Fruit fly (Drosophila melanogaster) whole organism: ENCODE measurements around the gene CG11726.

Source experiments
- CG8478 ChIP-seq: fragments of >200 bp; optimal IDR thresholded peaks from 2 replicates; lab custom pipeline; 2018; ENCODE audit warnings: inconsistent platforms
- Dll ChIP-seq: fragments of >200 bp; optimal IDR thresholded peaks from 2 replicates; lab custom pipeline; 2017
- EcR ChIP-seq, 2 experiments: fragments of >200 bp; optimal IDR thresholded peaks; 2 replicates each; lab custom pipeline; 2017; ENCODE audit warnings: missing biosample characterization in 2 of 2, missing genetic modification characterization in 2 of 2, missing genetic modification reagents in 2 of 2
- pan ChIP-seq: fragments of >200 bp; optimal IDR thresholded peaks from 2 replicates; lab custom pipeline; 2017
- psq ChIP-seq: fragments of >200 bp; optimal IDR thresholded peaks from 2 replicates; lab custom pipeline; 2017
- usp ChIP-seq: fragments of >200 bp; optimal IDR thresholded peaks from 2 replicates; lab custom pipeline; 2017; ENCODE audit warnings: missing biosample characterization, missing genetic modification characterization, mixed read lengths

Gene CG11726

DNA sequence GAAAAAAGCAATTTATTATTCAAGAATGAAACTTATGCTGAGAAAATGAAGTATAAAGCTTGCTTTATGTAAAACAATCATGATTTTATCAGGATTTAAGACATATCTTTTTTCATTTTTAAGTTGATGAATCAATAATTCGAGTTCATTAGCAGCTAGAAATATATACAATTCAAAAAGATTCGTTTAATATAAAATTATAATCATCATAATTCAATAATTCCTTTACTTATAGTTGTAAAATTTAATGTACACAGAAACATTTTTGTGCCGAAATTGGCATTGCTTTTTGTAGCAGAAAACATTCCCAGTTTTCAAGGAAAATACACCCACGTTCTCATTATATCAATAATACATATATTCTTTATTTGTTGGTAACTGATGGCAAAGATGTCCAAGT is at the start of gene CG11726:
Gene CG11726 (plus strand): TSS at position 301 of the 400 bp plus-strand sequence.
- no peak for TF ChIP-seq usp (GFP tag; lab: Kevin White, UChicago)

dm6 chr3L:11345536-11345935 is 49.0 kb upstream of the CG11726 start:
- TF ChIP-seq CG8478 (no peak), usp (GFP tag; lab: Kevin White, UChicago) (no peak), pan (lab: Kevin White, UChicago) (no peak), EcR (GFP tag; optimal IDR thresholded peaks at IDR 0.05; lab: Kevin White, UChicago) (no peak), Dll (lab: Kevin White, UChicago) (no peak), psq (lab: Kevin White, UChicago) (no peak)

DNA sequence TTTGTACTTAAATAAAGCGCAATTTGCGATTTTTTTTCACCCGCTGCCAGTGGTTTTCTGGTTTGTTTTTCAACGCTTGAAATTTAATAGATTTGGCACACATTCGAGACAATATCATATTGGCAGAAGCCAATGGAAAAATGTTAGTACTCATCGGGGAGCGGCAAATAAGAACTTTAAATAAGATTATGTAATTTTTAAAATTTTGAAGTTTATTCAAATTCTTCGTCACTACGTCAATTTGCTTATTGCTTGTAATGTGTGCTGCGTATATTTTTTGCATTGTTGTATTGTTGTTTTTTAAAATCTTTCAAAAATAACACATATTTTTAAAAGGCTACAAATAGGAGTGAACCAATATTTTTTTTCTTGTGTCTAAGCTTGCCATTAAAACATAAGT is 47.5 kb upstream of the CG11726 start:
- no peak for TF ChIP-seq Dll (lab: Kevin White, UChicago)
- no peak for TF ChIP-seq usp (GFP tag; lab: Kevin White, UChicago)
- no peak for TF ChIP-seq CG8478
- TF ChIP-seq pan (lab: Kevin White, UChicago): no peak
- no peak for TF ChIP-seq psq (lab: Kevin White, UChicago)
- no peak for TF ChIP-seq EcR (GFP tag; optimal IDR thresholded peaks at IDR 0.05; lab: Kevin White, UChicago)

- TF ChIP-seq usp (GFP tag; lab: Kevin White, UChicago) (no peak), EcR (GFP tag; optimal IDR thresholded peaks at IDR 0.05; lab: Kevin White, UChicago) (no peak), pan (lab: Kevin White, UChicago) (no peak), CG8478 (no peak)
These were observed 45.3 kb upstream of the CG11726 start for dm6 chr3L:11348971-11349907.

dm6 chr3L:11349908-11350405 is 44.5 kb upstream of the CG11726 start:
- TF ChIP-seq CG8478 (no peak), usp (GFP tag; lab: Kevin White, UChicago) (no peak), psq (lab: Kevin White, UChicago) (no peak), EcR (GFP tag; optimal IDR thresholded peaks at IDR 0.05; lab: Kevin White, UChicago) (no peak), Dll (lab: Kevin White, UChicago) (no peak), pan (lab: Kevin White, UChicago) (no peak)

DNA sequence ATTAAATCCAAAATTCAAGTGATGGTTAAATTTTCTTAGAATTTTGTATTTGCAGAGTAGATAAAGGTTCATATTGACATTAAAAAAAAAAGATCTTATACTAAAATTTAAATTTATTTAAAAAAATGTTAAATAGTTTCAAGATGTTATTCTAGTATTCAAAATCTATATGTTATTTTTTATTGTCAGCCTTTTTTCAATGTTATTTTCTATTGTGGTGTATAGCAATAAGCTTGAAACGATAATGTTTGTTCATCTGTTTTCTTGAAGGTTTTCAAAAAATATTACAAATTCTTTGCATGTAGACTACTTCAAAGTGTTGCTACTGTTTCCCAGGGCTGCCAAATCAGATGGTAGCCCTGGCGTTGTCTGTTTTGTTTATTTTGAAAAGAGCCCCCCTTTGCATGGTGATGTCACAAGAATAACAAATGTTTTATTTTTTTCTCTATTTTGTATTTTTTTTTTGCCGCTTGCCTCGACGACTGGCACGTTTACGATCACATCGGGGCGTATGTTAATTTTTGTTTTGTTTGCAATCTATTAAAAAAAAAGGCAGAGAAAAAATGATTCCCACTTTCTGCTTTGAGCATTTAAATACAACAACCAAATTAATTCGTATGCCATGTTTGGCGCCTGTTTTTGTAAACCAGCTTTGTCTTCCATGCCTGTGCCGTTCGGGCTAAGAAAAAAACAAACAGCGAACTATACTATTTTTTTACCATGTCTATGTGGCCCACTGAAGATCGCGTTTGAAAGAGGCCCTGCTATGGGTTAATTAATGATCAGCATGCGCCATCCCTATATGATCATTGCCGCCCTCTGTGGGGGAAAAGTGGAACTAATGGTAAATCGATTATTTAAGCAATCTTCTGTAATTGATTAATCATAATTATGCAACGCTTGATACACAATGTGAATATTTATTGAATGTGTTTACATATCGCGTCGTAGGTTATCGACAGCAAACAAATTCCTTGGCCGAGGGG is 43.5 kb upstream of the CG11726 start:
- TF ChIP-seq usp (GFP tag; lab: Kevin White, UChicago) (no peak), Dll (lab: Kevin White, UChicago) (no peak), psq (lab: Kevin White, UChicago) (no peak), CG8478 (no peak), EcR (GFP tag; optimal IDR thresholded peaks at IDR 0.05; lab: Kevin White, UChicago) (no peak), pan (lab: Kevin White, UChicago) (no peak)

DNA sequence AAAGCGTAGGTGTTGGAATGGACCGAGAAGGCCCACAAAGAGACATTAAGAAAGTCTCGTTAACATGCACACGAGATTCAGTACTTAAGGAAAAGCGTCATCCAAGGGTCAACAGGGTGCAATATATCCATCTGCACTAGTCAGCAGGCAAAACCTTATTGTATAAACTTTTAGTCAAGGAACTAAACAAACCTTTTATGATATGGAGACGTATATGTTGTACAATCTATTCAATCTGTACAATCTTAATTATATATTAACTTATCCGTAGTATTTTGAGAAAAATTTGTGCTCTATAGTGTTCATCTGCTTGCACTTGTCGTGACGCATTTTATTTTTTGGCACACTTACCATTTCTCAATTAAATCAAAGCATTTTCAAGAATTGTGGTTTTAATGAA is 42.8 kb upstream of the CG11726 start:
- TF ChIP-seq Dll (lab: Kevin White, UChicago): no peak
- no peak for TF ChIP-seq pan (lab: Kevin White, UChicago)
- TF ChIP-seq CG8478: no peak
- TF ChIP-seq usp (GFP tag; lab: Kevin White, UChicago): no peak
- TF ChIP-seq psq (lab: Kevin White, UChicago): no peak
- TF ChIP-seq EcR (GFP tag; optimal IDR thresholded peaks at IDR 0.05; lab: Kevin White, UChicago): no peak

- TF ChIP-seq Dll (lab: Kevin White, UChicago): no peak
- no peak for TF ChIP-seq EcR (GFP tag; optimal IDR thresholded peaks at IDR 0.05; lab: Kevin White, UChicago)
- no peak for TF ChIP-seq psq (lab: Kevin White, UChicago)
- TF ChIP-seq CG8478: no peak
- TF ChIP-seq usp (GFP tag; lab: Kevin White, UChicago): no peak
- no peak for TF ChIP-seq pan (lab: Kevin White, UChicago)
These were observed 41.5 kb upstream of the CG11726 start for dm6 chr3L:11353002-11353401.

DNA sequence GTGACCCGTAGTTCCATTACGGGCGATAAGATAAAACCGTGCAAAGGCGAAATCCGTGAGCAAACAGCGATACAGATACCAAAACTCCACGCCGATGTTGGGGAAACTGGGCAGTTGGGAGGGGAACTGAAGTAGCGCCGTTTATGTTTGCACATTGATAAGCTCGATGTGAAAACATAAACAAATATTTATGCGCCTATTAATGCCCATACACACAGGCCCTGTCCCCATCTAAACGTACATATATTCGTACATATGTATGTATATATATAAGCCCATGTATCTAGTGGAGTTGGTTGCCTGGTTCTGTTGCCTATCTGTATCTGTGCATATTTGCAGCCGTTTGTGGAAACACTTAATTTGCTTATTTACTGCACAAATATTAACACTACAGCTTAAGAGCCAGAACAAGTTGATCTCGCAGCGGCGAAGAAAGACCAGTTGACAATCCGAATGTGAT is 40.2 kb upstream of the CG11726 start:
- peak in 1 of 2 experiments; percentile 9 for TF ChIP-seq EcR (GFP tag; optimal IDR thresholded peaks at IDR 0.05; lab: Kevin White, UChicago)
- no peak for TF ChIP-seq psq (lab: Kevin White, UChicago)
- TF ChIP-seq pan (lab: Kevin White, UChicago): no peak
- TF ChIP-seq Dll (lab: Kevin White, UChicago): no peak

DNA sequence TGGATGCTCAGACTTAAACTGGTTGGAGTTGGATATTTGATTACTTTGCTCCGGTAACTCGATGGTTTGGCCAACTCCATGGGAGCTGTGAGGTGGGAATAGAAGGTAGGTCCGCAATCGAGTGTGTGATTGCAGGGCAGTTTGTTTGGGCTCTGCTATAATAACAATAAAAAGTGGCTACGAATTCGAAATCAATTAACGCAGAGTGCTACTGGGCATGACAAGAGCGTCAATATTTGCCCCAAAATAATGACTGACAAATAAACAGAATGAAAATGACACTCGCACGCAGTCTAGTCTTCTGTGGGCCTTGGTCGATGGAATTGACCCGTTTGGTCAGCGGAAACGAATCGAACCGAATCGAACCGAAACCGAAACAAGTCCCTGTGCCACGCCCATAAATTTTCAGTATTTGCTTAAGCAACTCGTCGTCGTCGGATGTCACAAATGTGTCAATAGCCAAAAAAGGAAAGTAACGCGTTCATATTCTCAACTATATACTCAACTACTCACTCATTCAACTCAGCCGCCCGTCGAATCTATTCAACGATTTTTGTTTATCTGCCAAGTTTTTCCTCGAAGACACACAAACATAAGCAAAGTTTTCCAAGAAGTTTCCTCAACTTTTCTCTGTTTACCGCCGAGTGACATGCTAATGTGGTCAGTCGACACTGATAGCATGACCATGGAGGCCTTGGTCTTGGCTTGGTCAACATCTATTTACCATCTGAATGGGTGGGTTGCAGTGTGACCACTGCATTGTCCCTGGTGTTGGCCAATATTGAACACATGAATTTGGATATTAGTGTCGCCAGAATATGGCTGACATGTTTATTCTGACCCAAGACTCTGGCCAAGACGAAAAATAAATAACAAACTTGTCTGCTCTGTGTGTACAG is 38.8 kb upstream of the CG11726 start:
- TF ChIP-seq usp (GFP tag; lab: Kevin White, UChicago): no peak
